Worm (Caenorhabditis elegans): ENCODE results near the gene B0457.4.

B0457.4 gene

ce11 chrII:8927253-8927791, 15.5 kb upstream of the B0457.4 start, which contains the start of gene cct-2 (continued):
- no peak for TF ChIP-seq egl-5 (tag; optimal IDR thresholded peaks at IDR 0.05)
- peak; percentile 40 for TF ChIP-seq lin-39 (tag; optimal IDR thresholded peaks at IDR 0.05)

DNA sequence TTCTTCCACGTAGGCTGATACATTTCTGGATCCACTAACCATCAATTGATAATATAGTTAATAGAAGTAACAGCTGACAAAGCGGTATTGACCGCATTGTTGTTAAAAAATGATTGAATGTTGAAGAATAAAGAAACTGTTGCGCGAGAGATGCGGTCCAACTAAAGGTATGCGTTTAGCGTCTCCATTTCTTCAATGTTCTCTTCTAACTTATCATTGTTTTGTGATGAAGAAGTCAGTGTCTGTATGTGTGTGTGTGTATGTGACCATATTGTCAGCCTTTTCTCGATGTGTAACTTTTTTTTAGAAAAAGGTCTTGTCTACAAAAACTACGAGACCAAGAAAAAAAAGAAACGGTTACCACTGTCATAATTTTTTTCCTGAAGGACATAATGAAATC, 14.6 kb upstream of the B0457.4 start, which contains the start of gene B0457.2:
Gene B0457.2 (minus strand): TSS at position 101 of the 400 bp plus-strand sequence.
- TF ChIP-seq nhr-25 (tag; optimal IDR thresholded peaks at IDR 0.05) (peak; percentile 16), lsy-12 (tag; optimal IDR thresholded peaks at IDR 0.05) (no peak)

- TF ChIP-seq pqm-1 (tag; optimal IDR thresholded peaks at IDR 0.05), result peak; percentile 62
- TF ChIP-seq aly-2 (tag; optimal IDR thresholded peaks at IDR 0.05), result no peak
- peak; percentile 39 for TF ChIP-seq elt-2 (tag; optimal IDR thresholded peaks at IDR 0.05)
- no peak for TF ChIP-seq nhr-23 (tag; optimal IDR thresholded peaks at IDR 0.05)
Observed at ce11 chrII:8923187-8923586, 11.4 kb upstream of the B0457.4 start.

- peak; percentile 77 for TF ChIP-seq elt-2 (tag; optimal IDR thresholded peaks at IDR 0.05)
- TF ChIP-seq jun-1 (tag; optimal IDR thresholded peaks at IDR 0.05), result no peak
- peak; percentile 36 for TF ChIP-seq hmg-11 (tag; optimal IDR thresholded peaks at IDR 0.05)
- TF ChIP-seq nfya-1 (tag; optimal IDR thresholded peaks at IDR 0.05; ENCODE audit: insufficient read depth), result peak; percentile 45
- TF ChIP-seq elt-1 (tag; optimal IDR thresholded peaks at IDR 0.05), result no peak
- no peak for TF ChIP-seq unc-39 (tag; optimal IDR thresholded peaks at IDR 0.05)
- TF ChIP-seq nhr-76 (tag; optimal IDR thresholded peaks at IDR 0.05), result no peak
- TF ChIP-seq egl-5 (tag; optimal IDR thresholded peaks at IDR 0.05), result no peak
- no peak for TF ChIP-seq nhr-25 (tag; optimal IDR thresholded peaks at IDR 0.05)
- no peak for TF ChIP-seq skn-1 (tag; optimal IDR thresholded peaks at IDR 0.05)
- TF ChIP-seq zag-1 (tag; optimal IDR thresholded peaks at IDR 0.05), result no peak
- TF ChIP-seq nhr-12 (tag; optimal IDR thresholded peaks at IDR 0.05), result no peak
- peak; percentile 43 for TF ChIP-seq lin-39 (tag; optimal IDR thresholded peaks at IDR 0.05)
- no peak for TF ChIP-seq R02D3.7 (tag; optimal IDR thresholded peaks at IDR 0.05)
- no peak for TF ChIP-seq fkh-2 (tag; optimal IDR thresholded peaks at IDR 0.05)
- no peak for TF ChIP-seq elt-3 (tag; optimal IDR thresholded peaks at IDR 0.05)
- TF ChIP-seq egl-27 (tag; optimal IDR thresholded peaks at IDR 0.05), result no peak
- TF ChIP-seq sea-2 (GFP tag; optimal IDR thresholded peaks at IDR 0.05), result no peak
- TF ChIP-seq ZK546.5 (tag; optimal IDR thresholded peaks at IDR 0.05), result no peak
- TF ChIP-seq ztf-11 (tag; optimal IDR thresholded peaks at IDR 0.05), result no peak
- TF ChIP-seq nhr-77 (tag; optimal IDR thresholded peaks at IDR 0.05), result no peak
- TF ChIP-seq aly-2 (tag; optimal IDR thresholded peaks at IDR 0.05), result no peak
- no peak for TF ChIP-seq ztf-4 (tag; optimal IDR thresholded peaks at IDR 0.05)
- no peak for TF ChIP-seq unc-62 (GFP tag; optimal IDR thresholded peaks at IDR 0.05)
- TF ChIP-seq ama-1 (optimal IDR thresholded peaks at IDR 0.05), result no peak
- TF ChIP-seq nhr-11 (tag; optimal IDR thresholded peaks at IDR 0.05), result no peak
- peak; percentile 70 for TF ChIP-seq pqm-1 (tag; optimal IDR thresholded peaks at IDR 0.05)
- TF ChIP-seq lsy-12 (tag; optimal IDR thresholded peaks at IDR 0.05), result no peak
- no peak for TF ChIP-seq eor-1 (tag; optimal IDR thresholded peaks at IDR 0.05)
- TF ChIP-seq nhr-23 (tag; optimal IDR thresholded peaks at IDR 0.05), result no peak
- TF ChIP-seq ceh-28 (tag; optimal IDR thresholded peaks at IDR 0.05), result no peak
Observed at ce11 chrII:8922140-8922539, 10.3 kb upstream of the B0457.4 start, which contains the start of gene B0457.6. Gene B0457.6, plus strand, starts transcription at chrII:8922423.

ce11 chrII:8921456-8921855, 9.6 kb upstream of the B0457.4 start:
- TF ChIP-seq ama-1 (optimal IDR thresholded peaks at IDR 0.05) (no peak), fos-1 (tag; optimal IDR thresholded peaks at IDR 0.05) (no peak), ZK546.5 (tag; optimal IDR thresholded peaks at IDR 0.05) (no peak), ceh-28 (tag; optimal IDR thresholded peaks at IDR 0.05) (no peak), skn-1 (tag; optimal IDR thresholded peaks at IDR 0.05) (no peak), pqm-1 (tag; optimal IDR thresholded peaks at IDR 0.05) (no peak), fkh-2 (tag; optimal IDR thresholded peaks at IDR 0.05) (no peak), nhr-23 (tag; optimal IDR thresholded peaks at IDR 0.05) (no peak), ztf-11 (tag; optimal IDR thresholded peaks at IDR 0.05) (no peak), ztf-4 (tag; optimal IDR thresholded peaks at IDR 0.05) (no peak), egl-27 (tag; optimal IDR thresholded peaks at IDR 0.05) (no peak), daf-12 (tag; optimal IDR thresholded peaks at IDR 0.05) (no peak), nhr-28 (tag; optimal IDR thresholded peaks at IDR 0.05) (no peak), elt-1 (tag; optimal IDR thresholded peaks at IDR 0.05) (no peak), lin-15B (tag; optimal IDR thresholded peaks at IDR 0.05) (no peak), snpc-4 (tag; optimal IDR thresholded peaks at IDR 0.05) (no peak)
